Worm (Caenorhabditis elegans): ENCODE data around the gene F13E9.16.

F13E9.16 gene

ce11 chrIV:10879542-10879941 lies 7.6 kb downstream of the F13E9.16 start, which contains the start of gene sdz-13:
Gene sdz-13 (minus strand): TSS chrIV:10879642.
- no peak for TF ChIP-seq nhr-129 (tag; optimal IDR thresholded peaks at IDR 0.05)
- TF ChIP-seq dmd-4 (tag; optimal IDR thresholded peaks at IDR 0.05), result no peak
- TF ChIP-seq nhr-237 (tag; optimal IDR thresholded peaks at IDR 0.05), result no peak
- TF ChIP-seq ztf-4 (tag; optimal IDR thresholded peaks at IDR 0.05), result no peak
- no peak for TF ChIP-seq zag-1 (tag; optimal IDR thresholded peaks at IDR 0.05)
- TF ChIP-seq crh-2 (tag; optimal IDR thresholded peaks at IDR 0.05), result no peak
- no peak for TF ChIP-seq alr-1 (tag; optimal IDR thresholded peaks at IDR 0.05)
- no peak for TF ChIP-seq snpc-4 (tag; optimal IDR thresholded peaks at IDR 0.05)
- TF ChIP-seq nhr-12 (tag; optimal IDR thresholded peaks at IDR 0.05), result no peak
- TF ChIP-seq fos-1 (tag; optimal IDR thresholded peaks at IDR 0.05), result no peak

ce11 chrIV:10876844-10877243 lies 10.3 kb downstream of the F13E9.16 start, which contains the start of gene fipr-14:
Gene fipr-14 (plus strand): TSS chrIV:10877144.
- no peak for TF ChIP-seq egl-27 (tag; optimal IDR thresholded peaks at IDR 0.05)
- no peak for TF ChIP-seq ama-1 (optimal IDR thresholded peaks at IDR 0.05)
- no peak for TF ChIP-seq unc-39 (tag; optimal IDR thresholded peaks at IDR 0.05)
- TF ChIP-seq sma-9 (GFP tag; optimal IDR thresholded peaks at IDR 0.05), result no peak
- TF ChIP-seq sma-9 (tag; optimal IDR thresholded peaks at IDR 0.05), result no peak
- no peak for TF ChIP-seq snpc-4 (tag; optimal IDR thresholded peaks at IDR 0.05)
- TF ChIP-seq lin-13 (GFP tag; optimal IDR thresholded peaks at IDR 0.05), result no peak
- no peak for TF ChIP-seq nhr-129 (tag; optimal IDR thresholded peaks at IDR 0.05)
- no peak for TF ChIP-seq ztf-11 (tag; optimal IDR thresholded peaks at IDR 0.05)
- no peak for TF ChIP-seq blmp-1 (tag; optimal IDR thresholded peaks at IDR 0.05; ENCODE audit: insufficient read depth)
- no peak for TF ChIP-seq ztf-1 (GFP tag; conservative IDR thresholded peaks at IDR 0.05)
- TF ChIP-seq nhr-21 (tag; optimal IDR thresholded peaks at IDR 0.05), result no peak
- no peak for TF ChIP-seq mdl-1 (tag; optimal IDR thresholded peaks at IDR 0.05)
- TF ChIP-seq nhr-25 (tag; optimal IDR thresholded peaks at IDR 0.05), result no peak
- TF ChIP-seq nhr-23 (tag; optimal IDR thresholded peaks at IDR 0.05), result no peak
- TF ChIP-seq C34F6.9 (tag; optimal IDR thresholded peaks at IDR 0.05), result no peak
- TF ChIP-seq zag-1 (tag; optimal IDR thresholded peaks at IDR 0.05), result no peak
- no peak for TF ChIP-seq ztf-4 (tag; optimal IDR thresholded peaks at IDR 0.05)

ce11 chrIV:10874527-10874926 lies 12.7 kb downstream of the F13E9.16 start, which contains the start of gene F13E9.12:
Gene F13E9.12 (minus strand): TSS chrIV:10874627.
- TF ChIP-seq lin-11 (tag; optimal IDR thresholded peaks at IDR 0.05), result no peak
- TF ChIP-seq ceh-82 (tag; optimal IDR thresholded peaks at IDR 0.05), result no peak
- TF ChIP-seq unc-62 (GFP tag; optimal IDR thresholded peaks at IDR 0.05), result no peak
- TF ChIP-seq nhr-23 (tag; optimal IDR thresholded peaks at IDR 0.05), result no peak
- no peak for TF ChIP-seq zag-1 (tag; optimal IDR thresholded peaks at IDR 0.05)
- no peak for TF ChIP-seq lin-39 (tag; optimal IDR thresholded peaks at IDR 0.05)
- TF ChIP-seq ztf-4 (tag; optimal IDR thresholded peaks at IDR 0.05), result no peak
- no peak for TF ChIP-seq lsy-2 (tag; optimal IDR thresholded peaks at IDR 0.05)
- no peak for TF ChIP-seq nhr-21 (tag; optimal IDR thresholded peaks at IDR 0.05)
- no peak for TF ChIP-seq ceh-16 (tag; optimal IDR thresholded peaks at IDR 0.05)
- no peak for TF ChIP-seq C34F6.9 (tag; optimal IDR thresholded peaks at IDR 0.05)
- TF ChIP-seq R02D3.7 (tag; optimal IDR thresholded peaks at IDR 0.05), result no peak

ce11 chrIV:10870158-10870557 lies 17.0 kb downstream of the F13E9.16 start:
- no peak for TF ChIP-seq Y55F3AM.14 (GFP tag; optimal IDR thresholded peaks at IDR 0.05)
- TF ChIP-seq crh-2 (tag; optimal IDR thresholded peaks at IDR 0.05), result no peak
- no peak for TF ChIP-seq sma-9 (GFP tag; optimal IDR thresholded peaks at IDR 0.05)
- TF ChIP-seq sma-9 (tag; optimal IDR thresholded peaks at IDR 0.05), result no peak
- no peak for TF ChIP-seq mdl-1 (tag; optimal IDR thresholded peaks at IDR 0.05)
- TF ChIP-seq sma-3 (GFP tag; optimal IDR thresholded peaks at IDR 0.05), result no peak
- TF ChIP-seq egl-27 (tag; optimal IDR thresholded peaks at IDR 0.05), result no peak
- no peak for TF ChIP-seq nhr-10 (tag; optimal IDR thresholded peaks at IDR 0.05)
- TF ChIP-seq zag-1 (tag; optimal IDR thresholded peaks at IDR 0.05), result no peak
- TF ChIP-seq aly-2 (tag; optimal IDR thresholded peaks at IDR 0.05), result no peak
- no peak for TF ChIP-seq unc-55 (GFP tag; optimal IDR thresholded peaks at IDR 0.05)
- TF ChIP-seq mbf-1 (tag; optimal IDR thresholded peaks at IDR 0.05), result no peak
- TF ChIP-seq elt-3 (tag; optimal IDR thresholded peaks at IDR 0.05), result no peak
- no peak for TF ChIP-seq R02D3.7 (tag; optimal IDR thresholded peaks at IDR 0.05)
- TF ChIP-seq lin-11 (tag; optimal IDR thresholded peaks at IDR 0.05), result no peak
- no peak for TF ChIP-seq ztf-1 (GFP tag; conservative IDR thresholded peaks at IDR 0.05)
- no peak for TF ChIP-seq nhr-129 (tag; optimal IDR thresholded peaks at IDR 0.05)
- no peak for TF ChIP-seq lsy-2 (tag; optimal IDR thresholded peaks at IDR 0.05)
- no peak for TF ChIP-seq blmp-1 (tag; optimal IDR thresholded peaks at IDR 0.05; ENCODE audit: insufficient read depth)
- TF ChIP-seq snpc-4 (tag; optimal IDR thresholded peaks at IDR 0.05), result no peak

All from whole organism, L2 larva.